In the genomic region with DNA sequence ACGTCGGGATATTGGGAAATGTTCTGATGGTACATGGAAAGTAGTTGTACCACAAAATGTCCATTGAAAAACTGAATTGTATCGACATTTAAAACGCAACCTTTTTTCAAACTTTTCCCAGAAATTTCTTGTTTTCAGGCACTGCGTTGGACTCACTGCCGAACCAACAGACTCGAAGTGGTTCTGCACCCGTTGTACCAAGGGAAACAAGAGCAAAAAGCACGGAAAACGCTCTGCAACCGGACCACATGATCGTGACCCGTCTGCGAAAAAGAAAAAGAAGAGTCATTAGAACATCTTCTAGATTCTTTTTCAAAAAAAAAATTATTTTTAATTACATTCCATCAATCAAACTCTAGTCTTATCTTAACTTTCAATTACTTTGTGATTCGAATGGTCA, we compare ENCODE assay signal across 4 worm cellular contexts.
A peak's percentile ranks its signal among the peaks of the same experiment; 100 is the strongest.
TF ChIP-seq lines count a peak whose summit lies in the region.

No protein-coding gene starts in this region.

TF ChIP-seq in whole organism, L1 larva, 84 proteins besides CTCF, POLR2A, EP300 and RAD21:
- peak; percentile 15 for TF ChIP-seq fkh-10 (GFP tag; optimal IDR thresholded peaks at IDR 0.05; lab: Kevin White, UChicago)
- TF ChIP-seq hpl-2 (GFP tag; optimal IDR thresholded peaks at IDR 0.05; lab: Kevin White, UChicago), result no peak

TF ChIP-seq in whole organism, L3 larva, 47 proteins besides CTCF, POLR2A, EP300 and RAD21:
- TF ChIP-seq fkh-10 (GFP tag; optimal IDR thresholded peaks at IDR 0.05; lab: Kevin White, UChicago) (peak; percentile 88), lin-15B (tag; optimal IDR thresholded peaks at IDR 0.05; lab: Kevin White, UChicago) (no peak)

TF ChIP-seq in whole organism, L4 larva, 104 proteins besides CTCF, POLR2A, EP300 and RAD21:
- peak; percentile 36 for TF ChIP-seq fkh-10 (GFP tag; optimal IDR thresholded peaks at IDR 0.05; lab: Kevin White, UChicago)
- TF ChIP-seq egl-27 (tag; optimal IDR thresholded peaks at IDR 0.05; lab: Kevin White, UChicago), result no peak
- TF ChIP-seq mdl-1 (tag; optimal IDR thresholded peaks at IDR 0.05; lab: Kevin White, UChicago), result no peak
- no peak for TF ChIP-seq lim-7 (GFP tag; IDR thresholded peaks at IDR 0.05; lab: Robert Waterston, UW)
- no peak for TF ChIP-seq duxl-1 (tag; optimal IDR thresholded peaks at IDR 0.05; lab: Kevin White, UChicago; ENCODE audit: poor library complexity)
- TF ChIP-seq pha-4 (GFP tag; IDR thresholded peaks at IDR 0.05; lab: Robert Waterston, UW), result no peak
- TF ChIP-seq pha-4 (tag; optimal IDR thresholded peaks at IDR 0.05; lab: Kevin White, UChicago), result no peak
TF ChIP-seq in whole organism, L4 larva: peak in this region for 1.

TF ChIP-seq in whole organism, late embryonic, 69 proteins besides CTCF, POLR2A, EP300 and RAD21:
- TF ChIP-seq ztf-16 (tag; optimal IDR thresholded peaks at IDR 0.05; lab: Kevin White, UChicago) (no peak), fkh-10 (GFP tag; optimal IDR thresholded peaks at IDR 0.05; lab: Kevin White, UChicago) (peak; percentile 74)
TF ChIP-seq in whole organism, late embryonic: peak in this region for 1.

Comparison
In these comparisons a context has a peak if more than half of its experiments do, and no peak if none do; other contexts are left out.
1. Of the 29 proteins assayed by ChIP-seq in both whole organism, L4 larva and whole organism, L1 larva: peak only in whole organism, L4 larva: none; only in whole organism, L1 larva: none; in both: fkh-10; in neither: 28.